Fruit fly (Drosophila melanogaster) whole organism, embryonic: Measurements from ENCODE around the gene CG46458.
A peak's percentile ranks its signal among the peaks of the same experiment; 100 is the strongest.

Source experiments
- Ada2b ChIP-seq: fragments of 200-800 bp; sonication (Bioruptor generic); IDR thresholded peaks from 2 replicates; pipeline ENCODE4 v1.3.6; 2022; ENCODE audit warnings: missing biosample characterization, missing genetic modification characterization
- Asciz ChIP-seq: fragments of 200-800 bp; sonication (Bioruptor generic); optimal IDR thresholded peaks from 2 replicates; lab custom pipeline; 2017; ENCODE audit warnings: missing biosample characterization, mild to moderate bottlenecking, missing genetic modification characterization, missing genetic modification reagents
- Atf3 ChIP-seq: fragments of 200-800 bp; sonication (Bioruptor generic); optimal IDR thresholded peaks from 3 replicates; lab custom pipeline; 2016; ENCODE audit warnings: missing biosample characterization, missing genetic modification characterization
- CG10267 ChIP-seq: fragments of 200-800 bp; sonication (Bioruptor generic); optimal IDR thresholded peaks from 2 replicates; lab custom pipeline; 2018; ENCODE audit warnings: missing biosample characterization, mild to moderate bottlenecking, missing genetic modification characterization, moderate library complexity
- CG10565 ChIP-seq: fragments of 200-800 bp; sonication (Bioruptor generic); optimal IDR thresholded peaks from 3 replicates; lab custom pipeline; 2016; ENCODE audit warnings: missing biosample characterization, mild to moderate bottlenecking, missing genetic modification characterization
- CG11560 ChIP-seq: fragments of 200-800 bp; sonication (Bioruptor generic); IDR thresholded peaks from 3 replicates; pipeline ENCODE4 v1.3.6; 2022; ENCODE audit warnings: missing biosample characterization, missing genetic modification characterization
- CG11696 ChIP-seq: fragments of 200-800 bp; sonication (Bioruptor generic); IDR thresholded peaks from 2 replicates; pipeline ENCODE4 v1.3.6; 2022; ENCODE audit warnings: missing biosample characterization, missing genetic modification characterization
- CG12071 ChIP-seq: fragments of 200-800 bp; sonication (Bioruptor generic); optimal IDR thresholded peaks from 3 replicates; lab custom pipeline; 2018; ENCODE audit warnings: missing biosample characterization, mild to moderate bottlenecking, missing genetic modification characterization
- CG13424 ChIP-seq: fragments of 200-800 bp; sonication (Bioruptor generic); optimal IDR thresholded peaks from 2 replicates; lab custom pipeline; 2019; ENCODE audit warnings: missing biosample characterization, mild to moderate bottlenecking, missing genetic modification characterization, moderate library complexity
- CG14441 ChIP-seq: fragments of 200-800 bp; sonication (Bioruptor generic); IDR thresholded peaks from 2 replicates; pipeline ENCODE4 v1.3.6; 2022; ENCODE audit warnings: missing biosample characterization, missing genetic modification characterization
- CG14710 ChIP-seq: fragments of 200-800 bp; sonication (Bioruptor generic); optimal IDR thresholded peaks from 3 replicates; lab custom pipeline; 2019; ENCODE audit warnings: missing biosample characterization, mild to moderate bottlenecking, missing genetic modification characterization, moderate library complexity
- CG14965 ChIP-seq: fragments of 200-800 bp; sonication (Bioruptor generic); optimal IDR thresholded peaks from 2 replicates; lab custom pipeline; 2016; ENCODE audit warnings: missing biosample characterization, missing genetic modification characterization, borderline replicate concordance
- CG15073 ChIP-seq: fragments of 200-800 bp; sonication (Bioruptor generic); optimal IDR thresholded peaks from 2 replicates; lab custom pipeline; 2016; ENCODE audit warnings: missing biosample characterization, missing genetic modification characterization
- CG1603 ChIP-seq: fragments of 200-800 bp; sonication (Bioruptor generic); optimal IDR thresholded peaks from 2 replicates; lab custom pipeline; 2019; ENCODE audit warnings: missing biosample characterization, mild to moderate bottlenecking, missing genetic modification characterization, moderate library complexity
- CG17328 ChIP-seq: fragments of 200-800 bp; sonication (Bioruptor generic); IDR thresholded peaks from 2 replicates; pipeline ENCODE4 v1.3.6; 2022; ENCODE audit warnings: missing biosample characterization, missing genetic modification characterization
- CG18599 ChIP-seq: fragments of 200-800 bp; sonication (Bioruptor generic); optimal IDR thresholded peaks from 3 replicates; lab custom pipeline; 2017; ENCODE audit warnings: missing biosample characterization, missing genetic modification characterization, mild to moderate bottlenecking, moderate library complexity, missing genetic modification reagents
- CG18619 ChIP-seq: fragments of 200-800 bp; sonication (Bioruptor generic); optimal IDR thresholded peaks from 3 replicates; lab custom pipeline; 2017; ENCODE audit warnings: missing biosample characterization, mild to moderate bottlenecking, missing genetic modification characterization
- CG2875 ChIP-seq: fragments of 200-800 bp; sonication (Bioruptor generic); optimal IDR thresholded peaks from 2 replicates; lab custom pipeline; 2017; ENCODE audit warnings: missing biosample characterization, mild to moderate bottlenecking, missing genetic modification characterization, missing genetic modification reagents
- CG3163 ChIP-seq: fragments of 200-800 bp; sonication (Bioruptor generic); optimal IDR thresholded peaks from 3 replicates; lab custom pipeline; 2016; ENCODE audit warnings: missing biosample characterization, missing genetic modification characterization
- CG4424 ChIP-seq: fragments of 200-800 bp; sonication (Bioruptor generic); optimal IDR thresholded peaks from 3 replicates; lab custom pipeline; 2016; ENCODE audit warnings: missing biosample characterization, missing genetic modification characterization
- CG5953 ChIP-seq: fragments of 200-800 bp; sonication (Bioruptor generic); IDR thresholded peaks from 2 replicates; pipeline ENCODE4 v1.3.6; 2022; ENCODE audit warnings: missing biosample characterization, missing genetic modification characterization
- CG8089 ChIP-seq: fragments of 200-800 bp; sonication (Bioruptor generic); optimal IDR thresholded peaks from 3 replicates; lab custom pipeline; 2016; ENCODE audit warnings: missing biosample characterization, missing genetic modification characterization
- CG8924 ChIP-seq: fragments of 200-800 bp; optimal IDR thresholded peaks from 3 replicates; lab custom pipeline; 2019; ENCODE audit warnings: missing biosample characterization, mild to moderate bottlenecking, missing genetic modification characterization, moderate library complexity
- D ChIP-seq, 2 experiments: fragments of 200-800 bp in 1 of 2; fragments of >200 bp in 1 of 2; sonication (Bioruptor generic) in 1 of 2; optimal IDR thresholded peaks; 2 replicates in 1 of 2; 3 replicates in 1 of 2; lab custom pipeline; 2017; ENCODE audit warnings: mild to moderate bottlenecking in 1 of 2, missing biosample characterization in 1 of 2, missing genetic modification characterization in 1 of 2, missing genetic modification reagents in 1 of 2
- D19A ChIP-seq: fragments of 200-800 bp; optimal IDR thresholded peaks from 3 replicates; lab custom pipeline; 2019; ENCODE audit warnings: missing biosample characterization, mild to moderate bottlenecking, missing genetic modification characterization, moderate library complexity
- Doc2 ChIP-seq: fragments of 200-800 bp; sonication (Bioruptor generic); IDR thresholded peaks from 2 replicates; pipeline ENCODE4 v1.3.6; 2022; ENCODE audit warnings: missing biosample characterization, missing genetic modification characterization
- GATAe ChIP-seq: fragments of 200-800 bp; sonication (Bioruptor generic); conservative IDR thresholded peaks from 2 replicates; pipeline ENCODE4 v1.3.6; 2022; ENCODE audit warnings: missing biosample characterization, missing genetic modification characterization
- Gsc ChIP-seq: fragments of 200-800 bp; sonication (Bioruptor generic); IDR thresholded peaks from 2 replicates; pipeline ENCODE4 v1.3.6; 2022; ENCODE audit warnings: missing biosample characterization, missing genetic modification characterization
- H2.0 ChIP-seq: fragments of 200-800 bp; sonication (Bioruptor generic); IDR thresholded peaks from 2 replicates; pipeline ENCODE4 v1.3.6; 2022; ENCODE audit warnings: missing biosample characterization, missing genetic modification characterization
- HmgZ ChIP-seq: fragments of 200-800 bp; sonication (Bioruptor generic); optimal IDR thresholded peaks from 2 replicates; lab custom pipeline; 2018; ENCODE audit warnings: missing biosample characterization, mild to moderate bottlenecking, missing genetic modification characterization
- Lhr ChIP-seq: fragments of 200-800 bp; sonication (Bioruptor generic); optimal IDR thresholded peaks from 3 replicates; lab custom pipeline; 2017; ENCODE audit warnings: mild to moderate bottlenecking, missing biosample characterization, missing genetic modification reagents, missing genetic modification characterization
- Lim3 ChIP-seq: fragments of 200-800 bp; sonication (Bioruptor generic); IDR thresholded peaks from 2 replicates; pipeline ENCODE4 v1.3.6; 2022; ENCODE audit warnings: missing biosample characterization, missing genetic modification characterization
- MESR4 ChIP-seq: fragments of 200-800 bp; sonication (Bioruptor generic); optimal IDR thresholded peaks from 2 replicates; lab custom pipeline; 2018; ENCODE audit warnings: missing biosample characterization, mild to moderate bottlenecking, missing genetic modification characterization, moderate library complexity
- Med ChIP-seq: fragments of 200-800 bp; sonication (Bioruptor generic); peaks from one replicate; lab custom pipeline; 2016; ENCODE audit warnings: missing biosample characterization, missing genetic modification characterization, mild to moderate bottlenecking, inconsistent platforms, moderate library complexity
- NC2α ChIP-seq: fragments of 200-800 bp; sonication (Bioruptor generic); optimal IDR thresholded peaks from 2 replicates; lab custom pipeline; 2016; ENCODE audit warnings: missing biosample characterization, missing genetic modification characterization
- bbx ChIP-seq: fragments of 200-800 bp; sonication (Bioruptor generic); IDR thresholded peaks from 2 replicates; pipeline ENCODE4 v1.3.6; 2022; ENCODE audit warnings: missing biosample characterization, missing genetic modification characterization; ENCODE audit not compliant: partially characterized antibody
- chif ChIP-seq, 2 experiments: fragments of 200-800 bp; sonication (Bioruptor generic); optimal IDR thresholded peaks; 3 replicates each; lab custom pipeline; 2016; ENCODE audit warnings: missing biosample characterization in 2 of 2, missing genetic modification characterization in 2 of 2
- ci ChIP-seq: fragments of 200-800 bp; sonication (Bioruptor generic); IDR thresholded peaks from 3 replicates; pipeline ENCODE4 v1.3.6; 2022; ENCODE audit warnings: missing biosample characterization, missing genetic modification characterization
- corto ChIP-seq: fragments of 200-800 bp; sonication (Bioruptor generic); optimal IDR thresholded peaks from 2 replicates; lab custom pipeline; 2016; ENCODE audit warnings: missing biosample characterization, mild to moderate bottlenecking, missing genetic modification characterization, moderate library complexity
- crc ChIP-seq: fragments of 200-800 bp; sonication (Bioruptor generic); optimal IDR thresholded peaks from 2 replicates; lab custom pipeline; 2016; ENCODE audit warnings: missing biosample characterization, missing genetic modification characterization
- cwo ChIP-seq: fragments of 200-800 bp; sonication (Bioruptor generic); optimal IDR thresholded peaks from 3 replicates; lab custom pipeline; 2017; ENCODE audit warnings: missing biosample characterization, missing genetic modification characterization, mild to moderate bottlenecking, moderate library complexity, missing genetic modification reagents
- grn ChIP-seq: fragments of 200-800 bp; sonication (Bioruptor generic); optimal IDR thresholded peaks from 3 replicates; lab custom pipeline; 2017; ENCODE audit warnings: missing biosample characterization, missing genetic modification characterization
- gsb ChIP-seq: fragments of 200-800 bp; sonication (Bioruptor generic); IDR thresholded peaks from 2 replicates; pipeline ENCODE4 v1.3.6; 2022; ENCODE audit warnings: missing biosample characterization, missing genetic modification characterization
- gt ChIP-seq: fragments of 200-800 bp; sonication (Bioruptor generic); IDR thresholded peaks from 2 replicates; pipeline ENCODE4 v1.3.6; 2022; ENCODE audit warnings: missing biosample characterization, missing genetic modification characterization
- knrl ChIP-seq: fragments of 200-800 bp; sonication (Bioruptor generic); IDR thresholded peaks from 3 replicates; pipeline ENCODE4 v1.3.6; 2022; ENCODE audit warnings: missing biosample characterization, missing genetic modification characterization; ENCODE audit not compliant: partially characterized antibody
- pum ChIP-seq: fragments of 200-800 bp; sonication (Bioruptor generic); optimal IDR thresholded peaks from 2 replicates; lab custom pipeline; 2016; ENCODE audit warnings: missing biosample characterization, missing genetic modification characterization
- scrt ChIP-seq: fragments of 200-800 bp; sonication (Bioruptor generic); optimal IDR thresholded peaks from 2 replicates; lab custom pipeline; 2018; ENCODE audit warnings: missing biosample characterization, mild to moderate bottlenecking, missing genetic modification characterization, moderate library complexity
- sima ChIP-seq: fragments of 200-800 bp; sonication (Bioruptor generic); optimal IDR thresholded peaks from 2 replicates; lab custom pipeline; 2016; ENCODE audit warnings: missing biosample characterization, missing genetic modification characterization
- ttk ChIP-seq: fragments of 200-800 bp; sonication (Bioruptor generic); IDR thresholded peaks from 2 replicates; pipeline ENCODE4 v2.1.2; 2022; ENCODE audit warnings: missing biosample characterization, missing genetic modification characterization
- wdn ChIP-seq: fragments of 200-800 bp; sonication (Bioruptor generic); IDR thresholded peaks from 2 replicates; pipeline ENCODE4 v1.3.6; 2022; ENCODE audit warnings: missing biosample characterization, missing genetic modification characterization

The CG46458 gene

dm6 chr3R:6914396-6914795 is 43.8 kb downstream of the CG46458 start (continued):
- TF ChIP-seq D19A (tag; lab: Kevin White, UChicago) = peak; percentile 75
- TF ChIP-seq grn (GFP tag; lab: Kevin White, UChicago) = no peak
- peak; percentile 13 for TF ChIP-seq CG14965
- TF ChIP-seq Gsc = no peak
- peak; percentile 86 for TF ChIP-seq CG14710 (tag; lab: Kevin White, UChicago)
- 0 out of 2 replicates have a peak, but pooled peaks have one; percentile 45 for TF ChIP-seq Doc2 (GFP tag; lab: Robert Waterston, UW)
- TF ChIP-seq CG4424 (GFP tag; lab: Kevin White, UChicago) = peak; percentile 83
- peak; percentile 42 for TF ChIP-seq cwo (GFP tag; lab: Kevin White, UChicago)
- TF ChIP-seq Asciz (GFP tag; lab: Kevin White, UChicago) = peak; percentile 33
- TF ChIP-seq CG10565 = no peak
- no peak for TF ChIP-seq gsb (GFP tag; lab: Robert Waterston, UW)
- no peak for TF ChIP-seq CG5953 (GFP tag; lab: Robert Waterston, UW)
- TF ChIP-seq CG18619 = peak; percentile 43
- TF ChIP-seq D (optimal IDR thresholded peaks at IDR 0.05; lab: Kevin White, UChicago) = no peak
- peak; percentile 74 for TF ChIP-seq D (GFP tag; optimal IDR thresholded peaks at IDR 0.05; lab: Kevin White, UChicago)
- TF ChIP-seq scrt (GFP tag; lab: Kevin White, UChicago) = peak; percentile 50
- TF ChIP-seq CG13424 (tag; lab: Kevin White, UChicago) = peak; percentile 66
- peak; percentile 82 for TF ChIP-seq CG10267 (tag; lab: Kevin White, UChicago)
- no peak for TF ChIP-seq bbx (GFP tag; lab: Robert Waterston, UW)
- TF ChIP-seq GATAe (GFP tag; lab: Robert Waterston, UW) = no peak
- peak; percentile 81 for TF ChIP-seq ci (GFP tag; lab: Robert Waterston, UW)
- peak; percentile 25; the same call in 1 of the 2 replicates for TF ChIP-seq ttk (GFP tag; lab: Robert Waterston, UW)
- TF ChIP-seq gt = peak; percentile 51; the same call in 1 of the 2 replicates
- no peak for TF ChIP-seq sima
- TF ChIP-seq HmgZ (tag; lab: Kevin White, UChicago) = no peak
- TF ChIP-seq H2.0 (GFP tag; lab: Robert Waterston, UW) = peak; percentile 39; the same call in 1 of the 2 replicates
- peak; percentile 70 to 85 for TF ChIP-seq chif (GFP tag; optimal IDR thresholded peaks at IDR 0.05; lab: Kevin White, UChicago)
- TF ChIP-seq CG11696 = peak; percentile 20; the same call in 1 of the 2 replicates
- TF ChIP-seq CG1603 (tag; lab: Kevin White, UChicago) = peak; percentile 78
- peak; percentile 41 for TF ChIP-seq CG2875 (GFP tag; lab: Kevin White, UChicago)
- TF ChIP-seq CG8089 (GFP tag; lab: Kevin White, UChicago) = peak; percentile 47
- TF ChIP-seq CG17328 = peak; percentile 74
- TF ChIP-seq CG12071 (GFP tag; lab: Kevin White, UChicago) = peak; percentile 39
- peak; percentile 18; the same call in 1 of the 3 replicates for TF ChIP-seq knrl
- TF ChIP-seq CG15073 (GFP tag; lab: Kevin White, UChicago) = no peak
- TF ChIP-seq Atf3 = no peak
- peak; percentile 81 for TF ChIP-seq corto (GFP tag; lab: Kevin White, UChicago)
- TF ChIP-seq CG8924 (tag; lab: Kevin White, UChicago) = peak; percentile 81
- TF ChIP-seq wdn (GFP tag; lab: Robert Waterston, UW) = 0 out of 2 replicates have a peak, but pooled peaks have one; percentile 17
- peak; percentile 31; the same call in 1 of the 2 replicates for TF ChIP-seq Ada2b
- TF ChIP-seq Lim3 (GFP tag; lab: Robert Waterston, UW) = no peak
- peak; percentile 91 for TF ChIP-seq Med (GFP tag; lab: Kevin White, UChicago)
- peak; percentile 82 for TF ChIP-seq pum (GFP tag; lab: Kevin White, UChicago)
- peak; percentile 81 for TF ChIP-seq CG18599
- TF ChIP-seq NC2α (GFP tag; lab: Kevin White, UChicago) = peak; percentile 21
- peak; percentile 26 for TF ChIP-seq crc
- TF ChIP-seq MESR4 (GFP tag; lab: Kevin White, UChicago) = no peak
- peak; percentile 64 for TF ChIP-seq CG14441 (GFP tag; lab: Robert Waterston, UW)
- TF ChIP-seq CG11560 (tag; lab: Robert Waterston, UW) = 0 out of 3 replicates have a peak, but pooled peaks have one; percentile 44
- TF ChIP-seq CG3163 (GFP tag; lab: Kevin White, UChicago) = peak; percentile 38
- TF ChIP-seq Lhr (GFP tag; lab: Kevin White, UChicago) = no peak
